Fruit fly (Drosophila melanogaster): ENCODE data around the gene Mtr4.
A peak's percentile ranks its signal among the peaks of the same experiment; 100 is the strongest.

Mtr4 gene

DNA sequence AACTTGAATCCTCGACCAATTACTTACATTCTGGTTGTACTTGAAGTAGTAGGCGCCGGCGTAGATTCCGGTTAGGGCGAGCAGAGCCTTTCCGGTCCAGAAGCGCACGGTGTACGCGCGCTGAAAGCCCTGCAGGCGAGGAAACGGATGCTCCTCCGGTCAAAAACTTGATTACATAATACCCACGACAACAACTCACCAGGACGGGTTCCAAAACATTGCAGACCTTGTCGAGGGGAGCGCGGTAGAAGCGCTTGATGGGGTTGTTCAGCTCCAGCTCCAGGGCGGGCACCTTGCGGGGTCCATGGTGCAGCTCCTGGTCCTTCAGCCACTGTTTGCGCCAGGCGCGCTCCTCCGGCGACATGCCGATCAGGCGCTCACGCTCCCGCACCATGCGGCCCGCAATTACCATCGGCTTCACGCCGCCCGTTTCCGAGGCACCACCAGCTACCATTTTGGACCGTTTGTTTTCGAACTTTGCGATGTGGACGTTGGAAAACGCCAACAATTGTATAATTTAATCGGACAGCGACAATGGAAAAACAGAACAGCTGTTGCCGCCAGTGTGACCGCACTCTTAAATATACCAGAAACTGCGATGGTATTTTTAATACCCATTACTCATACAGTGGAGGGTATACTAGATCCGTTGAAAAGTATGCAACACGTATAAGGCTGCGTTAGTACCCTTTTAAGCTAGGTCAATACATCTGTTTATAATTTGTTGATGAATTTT is 1.4 kb upstream of the Mtr4 start, which contains the start of gene ND-B17:
TSS of gene ND-B17 (minus strand) at position 556 of the 736 bp plus-strand sequence.
- no peak for TF ChIP-seq toy (GFP tag; IDR thresholded peaks at IDR 0.05)
- TF ChIP-seq nerfin-2 (GFP tag; IDR thresholded peaks at IDR 0.05; ENCODE audit: partially characterized antibody): no peak
- TF ChIP-seq CG4360 (GFP tag; IDR thresholded peaks at IDR 0.05): no peak
- no peak for TF ChIP-seq CG12769 (tag; optimal IDR thresholded peaks at IDR 0.05)
- TF ChIP-seq caup (GFP tag; optimal IDR thresholded peaks at IDR 0.05; ENCODE audit: severe bottlenecking): no peak
- TF ChIP-seq ERR (GFP tag; optimal IDR thresholded peaks at IDR 0.05): no peak
- no peak for TF ChIP-seq CG3281 (GFP tag; optimal IDR thresholded peaks at IDR 0.05)
- no peak for TF ChIP-seq Ravus (GFP tag; IDR thresholded peaks at IDR 0.05)
- TF ChIP-seq crp (GFP tag; optimal IDR thresholded peaks at IDR 0.05): peak; percentile 75 to 96
- TF ChIP-seq CG6765 (GFP tag; optimal IDR thresholded peaks at IDR 0.05): no peak
- no peak for TF ChIP-seq CG2129 (GFP tag; IDR thresholded peaks at IDR 0.05; ENCODE audit: partially characterized antibody)
- no peak for TF ChIP-seq CG5245 (GFP tag; optimal IDR thresholded peaks at IDR 0.05)
- TF ChIP-seq CG8944 (GFP tag; optimal IDR thresholded peaks at IDR 0.05): peak; percentile 50
- no peak for TF ChIP-seq ara (GFP tag; IDR thresholded peaks at IDR 0.05)
- TF ChIP-seq Deaf1 (tag; optimal IDR thresholded peaks at IDR 0.05): no peak
- TF ChIP-seq Spps (tag; optimal IDR thresholded peaks at IDR 0.05): no peak
- TF ChIP-seq disco-r (GFP tag; optimal IDR thresholded peaks at IDR 0.05): no peak
- TF ChIP-seq slbo (GFP tag; IDR thresholded peaks at IDR 0.05): peak; percentile 82
- TF ChIP-seq CG18764 (GFP tag; optimal IDR thresholded peaks at IDR 0.05): no peak
- TF ChIP-seq CG1647 (GFP tag; optimal IDR thresholded peaks at IDR 0.05): no peak
- peak; percentile 57 for TF ChIP-seq CG10366 (GFP tag; IDR thresholded peaks at IDR 0.05)
- TF ChIP-seq CG14965 (GFP tag; optimal IDR thresholded peaks at IDR 0.05; ENCODE audit: borderline replicate concordance): no peak
- TF ChIP-seq ssp (GFP tag; IDR thresholded peaks at IDR 0.05): peak; percentile 29; the same call in 1 of the 2 replicates
- no peak for TF ChIP-seq fd3F (GFP tag; optimal IDR thresholded peaks at IDR 0.05)
- no peak for TF ChIP-seq zen (tag; optimal IDR thresholded peaks at IDR 0.05)
- TF ChIP-seq HmgD (GFP tag; optimal IDR thresholded peaks at IDR 0.05): peak; percentile 61
- TF ChIP-seq vnd (GFP tag; IDR thresholded peaks at IDR 0.05; ENCODE audit: partially characterized antibody): no peak
- no peak for TF ChIP-seq Blimp-1 (GFP tag; optimal IDR thresholded peaks at IDR 0.05)
- no peak for TF ChIP-seq yki (optimal IDR thresholded peaks at IDR 0.05)
- peak in 1 of 2 experiments; percentile 55 for TF ChIP-seq pan (optimal IDR thresholded peaks at IDR 0.05)
- peak; percentile 27 to 58 for TF ChIP-seq pan (GFP tag; optimal IDR thresholded peaks at IDR 0.05 in 1 of 2, IDR thresholded peaks at IDR 0.05 in 1 of 2)
- no peak for TF ChIP-seq CG11085 (GFP tag; IDR thresholded peaks at IDR 0.05)
- peak; percentile 74 for TF ChIP-seq zfh1 (GFP tag; IDR thresholded peaks at IDR 0.05)
- no peak for TF ChIP-seq gsb-n (tag; optimal IDR thresholded peaks at IDR 0.05)
- peak; percentile 19 for TF ChIP-seq CG4617 (GFP tag; optimal IDR thresholded peaks at IDR 0.05; ENCODE audit: borderline replicate concordance)
- peak; percentile 63 for TF ChIP-seq ttk (GFP tag; IDR thresholded peaks at IDR 0.05)
- TF ChIP-seq Poxn (GFP tag; IDR thresholded peaks at IDR 0.05): no peak
- TF ChIP-seq CG12744 (GFP tag; optimal IDR thresholded peaks at IDR 0.05): no peak
- TF ChIP-seq CG17568 (GFP tag; optimal IDR thresholded peaks at IDR 0.05): no peak
- TF ChIP-seq org-1 (GFP tag; optimal IDR thresholded peaks at IDR 0.05): no peak
- TF ChIP-seq CG11398 (GFP tag; optimal IDR thresholded peaks at IDR 0.05): no peak
- TF ChIP-seq zf30C (GFP tag; optimal IDR thresholded peaks at IDR 0.05): no peak
- peak; percentile 17 for TF ChIP-seq CG30020 (tag; optimal IDR thresholded peaks at IDR 0.05)
- TF ChIP-seq Xbp1 (GFP tag; optimal IDR thresholded peaks at IDR 0.05): peak; percentile 75
- peak; percentile 34 for TF ChIP-seq dmrt11E (tag; optimal IDR thresholded peaks at IDR 0.05)
- no peak for TF ChIP-seq CG18619 (GFP tag; optimal IDR thresholded peaks at IDR 0.05)
- peak; percentile 19 for TF ChIP-seq CG10267 (tag; optimal IDR thresholded peaks at IDR 0.05)
- no peak for TF ChIP-seq danr (GFP tag; IDR thresholded peaks at IDR 0.05)
- TF ChIP-seq HLH54F (GFP tag; optimal IDR thresholded peaks at IDR 0.05): peak; percentile 59
- peak; percentile 48 to 95 for TF ChIP-seq Pdp1 (GFP tag; optimal IDR thresholded peaks at IDR 0.05)
